Fruit fly (Drosophila melanogaster) whole organism, prepupa: ENCODE measurements around the gene rush.

Experiments
- CG10631 ChIP-seq: fragments of 200-800 bp; sonication (Bioruptor generic); optimal IDR thresholded peaks from 2 replicates; lab custom pipeline; 2016; ENCODE audit warnings: missing biosample characterization, missing genetic modification characterization
- CG11902 ChIP-seq: fragments of 200-800 bp; sonication (Bioruptor generic); optimal IDR thresholded peaks from 3 replicates; lab custom pipeline; 2016; ENCODE audit warnings: missing biosample characterization, missing genetic modification characterization
- CG15336 ChIP-seq: fragments of 200-800 bp; sonication (Bioruptor generic); IDR thresholded peaks from 2 replicates; pipeline ENCODE4 v1.3.6; 2022; ENCODE audit warnings: missing biosample characterization, missing genetic modification characterization
- CG1621 ChIP-seq: fragments of 200-800 bp; sonication (Bioruptor generic); optimal IDR thresholded peaks from 3 replicates; lab custom pipeline; 2018; ENCODE audit warnings: missing biosample characterization, mild to moderate bottlenecking, missing genetic modification characterization
- CG16779 ChIP-seq: fragments of 200-800 bp; sonication (Bioruptor generic); optimal IDR thresholded peaks from 3 replicates; lab custom pipeline; 2017; ENCODE audit warnings: missing biosample characterization, mild to moderate bottlenecking, missing genetic modification characterization
- CG31627 ChIP-seq: fragments of 200-800 bp; sonication (Bioruptor generic); optimal IDR thresholded peaks from 3 replicates; lab custom pipeline; 2016; ENCODE audit warnings: missing biosample characterization, missing genetic modification characterization
- CG32006 ChIP-seq: fragments of 200-800 bp; sonication (Bioruptor generic); optimal IDR thresholded peaks from 3 replicates; lab custom pipeline; 2017; ENCODE audit warnings: missing biosample characterization, mild to moderate bottlenecking, missing genetic modification characterization
- CG3919 ChIP-seq: fragments of 200-800 bp; sonication (Bioruptor generic); optimal IDR thresholded peaks from 3 replicates; lab custom pipeline; 2016; ENCODE audit warnings: missing biosample characterization, missing genetic modification characterization
- CG4318 ChIP-seq: fragments of 200-800 bp; sonication (Bioruptor generic); optimal IDR thresholded peaks from 3 replicates; lab custom pipeline; 2017; ENCODE audit warnings: missing biosample characterization, mild to moderate bottlenecking, missing genetic modification characterization
- CG6163 ChIP-seq: fragments of 200-800 bp; sonication (Bioruptor generic); IDR thresholded peaks from 3 replicates; pipeline ENCODE4 v1.3.6; 2022; ENCODE audit warnings: missing biosample characterization, missing genetic modification characterization
- CG6808 ChIP-seq: fragments of 200-800 bp; sonication (Bioruptor generic); optimal IDR thresholded peaks from 3 replicates; lab custom pipeline; 2017; ENCODE audit warnings: missing biosample characterization, missing genetic modification characterization, mild to moderate bottlenecking, moderate library complexity, missing genetic modification reagents
- CG8119 ChIP-seq: fragments of 200-800 bp; sonication (Bioruptor generic); IDR thresholded peaks from 3 replicates; pipeline ENCODE4 v1.3.6; 2022; ENCODE audit warnings: missing biosample characterization, missing genetic modification characterization
- CG9139 ChIP-seq: fragments of 200-800 bp; sonication (Bioruptor generic); optimal IDR thresholded peaks from 3 replicates; lab custom pipeline; 2017; ENCODE audit warnings: missing biosample characterization, mild to moderate bottlenecking, missing genetic modification characterization
- Eip78C ChIP-seq: fragments of 200-800 bp; sonication (Bioruptor generic); peaks from one replicate; lab custom pipeline; 2016; ENCODE audit warnings: missing biosample characterization, missing genetic modification characterization
- Eip93F ChIP-seq: fragments of 200-800 bp; sonication (Bioruptor generic); optimal IDR thresholded peaks from 2 replicates; lab custom pipeline; 2016; ENCODE audit warnings: missing biosample characterization, mild to moderate bottlenecking, missing genetic modification characterization
- Ets21C ChIP-seq: fragments of 200-800 bp; sonication (Bioruptor generic); optimal IDR thresholded peaks from 3 replicates; lab custom pipeline; 2016; ENCODE audit warnings: missing biosample characterization, missing genetic modification characterization
- Ets96B ChIP-seq: fragments of 200-800 bp; optimal IDR thresholded peaks from 2 replicates; lab custom pipeline; 2019; ENCODE audit warnings: missing biosample characterization, mild to moderate bottlenecking, missing genetic modification characterization, moderate library complexity
- Gug ChIP-seq: fragments of 200-800 bp; sonication (Bioruptor generic); IDR thresholded peaks from 2 replicates; pipeline ENCODE4 v1.3.6; 2022; ENCODE audit warnings: missing biosample characterization, missing genetic modification characterization
- Hr38 ChIP-seq: sonication (Bioruptor generic); optimal IDR thresholded peaks from 2 replicates; lab custom pipeline; 2016; ENCODE audit warnings: missing biosample characterization, missing genetic modification characterization
- Hr39 ChIP-seq: fragments of 200-800 bp; sonication (Bioruptor generic); optimal IDR thresholded peaks from 2 replicates; lab custom pipeline; 2016; ENCODE audit warnings: missing biosample characterization, missing genetic modification characterization
- Hr4 ChIP-seq: fragments of 200-800 bp; sonication (Bioruptor generic); optimal IDR thresholded peaks from 3 replicates; lab custom pipeline; 2016; ENCODE audit warnings: missing biosample characterization, missing genetic modification characterization
- Sox14 ChIP-seq: fragments of 200-800 bp; sonication (Bioruptor generic); optimal IDR thresholded peaks from 3 replicates; lab custom pipeline; 2016; ENCODE audit warnings: missing biosample characterization, missing genetic modification characterization
- eg ChIP-seq: fragments of 200-800 bp; sonication (Bioruptor generic); IDR thresholded peaks from 3 replicates; pipeline ENCODE4 v1.3.6; 2022; ENCODE audit warnings: missing biosample characterization, missing genetic modification characterization
- esn ChIP-seq: fragments of 200-800 bp; sonication (Bioruptor generic); optimal IDR thresholded peaks from 2 replicates; lab custom pipeline; 2016; ENCODE audit warnings: missing biosample characterization, mild to moderate bottlenecking, missing genetic modification characterization, moderate library complexity
- fd59A ChIP-seq: fragments of 200-800 bp; sonication (Bioruptor generic); optimal IDR thresholded peaks from 2 replicates; lab custom pipeline; 2017; ENCODE audit warnings: missing biosample characterization, mild to moderate bottlenecking, missing genetic modification characterization, missing genetic modification reagents
- net ChIP-seq: fragments of 200-800 bp; sonication (Bioruptor generic); optimal IDR thresholded peaks from 3 replicates; lab custom pipeline; 2016; ENCODE audit warnings: missing biosample characterization, missing genetic modification characterization
- ss ChIP-seq, 2 experiments: fragments of 200-800 bp; sonication (Bioruptor generic); optimal IDR thresholded peaks; 2 replicates in 1 of 2; 3 replicates in 1 of 2; lab custom pipeline; 2017 to 2018; ENCODE audit warnings: mild to moderate bottlenecking in 2 of 2, missing biosample characterization in 2 of 2, missing genetic modification characterization in 2 of 2, moderate library complexity in 1 of 2
- svp ChIP-seq: fragments of 200-800 bp; sonication (Bioruptor generic); peaks from one replicate; lab custom pipeline; 2016; ENCODE audit warnings: missing biosample characterization, missing genetic modification characterization

rush gene

dm6 chrX:1478276-1479122, at the start of gene rush (continued):
- TF ChIP-seq CG16779 (tag; lab: Kevin White, UChicago) (no peak), CG32006 (GFP tag; lab: Kevin White, UChicago) (peak; percentile 34), Gug (GFP tag; lab: Robert Waterston, UW) (no peak), CG3919 (GFP tag; lab: Kevin White, UChicago) (peak; percentile 11)

- TF ChIP-seq CG3919 (GFP tag; lab: Kevin White, UChicago) = no peak
- TF ChIP-seq Eip93F (GFP tag; lab: Kevin White, UChicago) = no peak
- TF ChIP-seq Ets21C (GFP tag; lab: Kevin White, UChicago) = no peak
- TF ChIP-seq CG11902 (GFP tag; lab: Kevin White, UChicago) = no peak
- no peak for TF ChIP-seq CG6163 (GFP tag; lab: Robert Waterston, UW)
- TF ChIP-seq fd59A (GFP tag; lab: Kevin White, UChicago) = no peak
- TF ChIP-seq CG4318 (GFP tag; lab: Kevin White, UChicago) = no peak
- TF ChIP-seq CG31627 (GFP tag; lab: Kevin White, UChicago) = no peak
- TF ChIP-seq CG10631 (GFP tag; lab: Kevin White, UChicago) = no peak
Observed at dm6 chrX:1452130-1452529, 26.2 kb upstream of the rush start, which contains the start of gene Gr2a. Gene Gr2a (plus strand): TSS chrX:1452430.

dm6 chrX:1454837-1455236, 23.5 kb upstream of the rush start:
- TF ChIP-seq CG8119 (no peak), CG1621 (no peak), svp (GFP tag; lab: Kevin White, UChicago) (peak; percentile 52)

dm6 chrX:1456954-1457353, 21.4 kb upstream of the rush start, which contains the start of gene CG14785:
Gene CG14785 (minus strand): TSS chrX:1457054.
- TF ChIP-seq Gug (GFP tag; lab: Robert Waterston, UW) (no peak), Hr39 (GFP tag; lab: Kevin White, UChicago) (no peak), Hr4 (GFP tag; lab: Kevin White, UChicago) (no peak), ss (GFP tag; optimal IDR thresholded peaks at IDR 0.05; lab: Kevin White, UChicago) (no peak), Sox14 (GFP tag; lab: Kevin White, UChicago) (no peak), CG9139 (GFP tag; lab: Kevin White, UChicago) (no peak), esn (GFP tag; lab: Kevin White, UChicago) (no peak), net (GFP tag; lab: Kevin White, UChicago) (no peak), Ets21C (GFP tag; lab: Kevin White, UChicago) (no peak)

dm6 chrX:1460278-1460872, 18.0 kb upstream of the rush start, which contains the start of gene Lrpprc2:
Gene Lrpprc2 (minus strand): TSS chrX:1460617.
- TF ChIP-seq CG6808 (GFP tag; lab: Kevin White, UChicago) (peak; percentile 100), CG15336 (GFP tag; lab: Robert Waterston, UW) (no peak), eg (GFP tag; lab: Robert Waterston, UW) (0 out of 3 replicates have a peak, but pooled peaks have one; percentile 9)

- TF ChIP-seq CG15336 (GFP tag; lab: Robert Waterston, UW) (no peak), Hr38 (GFP tag; lab: Kevin White, UChicago) (no peak), ss (GFP tag; optimal IDR thresholded peaks at IDR 0.05; lab: Kevin White, UChicago) (peak; percentile 60 to 67), CG6808 (GFP tag; lab: Kevin White, UChicago) (peak; percentile 21), Gug (GFP tag; lab: Robert Waterston, UW) (no peak), svp (GFP tag; lab: Kevin White, UChicago) (peak; percentile 88), Eip78C (GFP tag; lab: Kevin White, UChicago) (peak; percentile 66), Ets96B (tag; lab: Kevin White, UChicago) (no peak)
Observed at dm6 chrX:1461544-1461943, 16.8 kb upstream of the rush start, which contains the start of gene CG14787. Gene CG14787 (minus strand): TSS chrX:1461676.
